Fruit fly (Drosophila melanogaster): Measurements from ENCODE around the gene Wwox.

The Wwox gene

dm6 chr2L:8042645-8043281, 38.7 kb upstream of the Wwox start, which contains the start of gene RpL36A:
Gene RpL36A (minus strand): TSS chr2L:8042909.
- TF ChIP-seq foxo (GFP tag; optimal IDR thresholded peaks at IDR 0.05) (peak in 1 of 2 experiments; percentile 45), CG9705 (GFP tag; optimal IDR thresholded peaks at IDR 0.05) (peak; percentile 25), HLH106 (tag; optimal IDR thresholded peaks at IDR 0.05) (peak; percentile 17), jim (GFP tag; optimal IDR thresholded peaks at IDR 0.05) (no peak), pan (optimal IDR thresholded peaks at IDR 0.05) (no peak), h (GFP tag; optimal IDR thresholded peaks at IDR 0.05) (peak; percentile 50), psq (GFP tag; optimal IDR thresholded peaks at IDR 0.05) (peak; percentile 1), OdsH (GFP tag; optimal IDR thresholded peaks at IDR 0.05) (peak; percentile 35), sv (GFP tag; optimal IDR thresholded peaks at IDR 0.05) (peak; percentile 16), Rel (GFP tag; optimal IDR thresholded peaks at IDR 0.05) (no peak), Rel (tag; optimal IDR thresholded peaks at IDR 0.05) (peak; percentile 50), Sp1 (GFP tag; optimal IDR thresholded peaks at IDR 0.05) (peak; percentile 67), usp (GFP tag; optimal IDR thresholded peaks at IDR 0.05) (no peak), Dfd (GFP tag; optimal IDR thresholded peaks at IDR 0.05) (no peak), rgr (GFP tag; optimal IDR thresholded peaks at IDR 0.05) (no peak)

- TF ChIP-seq Myc (optimal IDR thresholded peaks at IDR 0.05) (peak; percentile 56), Sp1 (GFP tag; optimal IDR thresholded peaks at IDR 0.05) (no peak)
Observed at dm6 chr2L:8040872-8041271, 36.8 kb upstream of the Wwox start, which contains the start of gene CCDC53. Gene CCDC53 (plus strand): TSS chr2L:8041106.

- TF ChIP-seq CG32264 (GFP tag; optimal IDR thresholded peaks at IDR 0.05) (no peak), Sp1 (GFP tag; optimal IDR thresholded peaks at IDR 0.05) (no peak), Hr78 (GFP tag; optimal IDR thresholded peaks at IDR 0.05) (no peak), usp (GFP tag; optimal IDR thresholded peaks at IDR 0.05) (no peak), fru (GFP tag; optimal IDR thresholded peaks at IDR 0.05) (no peak), OdsH (GFP tag; optimal IDR thresholded peaks at IDR 0.05) (no peak), tai (GFP tag; optimal IDR thresholded peaks at IDR 0.05) (no peak), woc (GFP tag; optimal IDR thresholded peaks at IDR 0.05) (no peak), Jra (GFP tag; optimal IDR thresholded peaks at IDR 0.05) (no peak), sage (GFP tag; optimal IDR thresholded peaks at IDR 0.05) (no peak), brk (GFP tag; optimal IDR thresholded peaks at IDR 0.05) (no peak), GATAd (GFP tag; optimal IDR thresholded peaks at IDR 0.05) (no peak), dl (GFP tag; optimal IDR thresholded peaks at IDR 0.05; ENCODE audit: insufficient read depth in 1 of 2, partially characterized antibody in 2 of 2) (no peak), ey (GFP tag; optimal IDR thresholded peaks at IDR 0.05) (no peak), N (GFP tag; optimal IDR thresholded peaks at IDR 0.05) (no peak), Hnf4 (GFP tag; optimal IDR thresholded peaks at IDR 0.05) (no peak)
Observed at dm6 chr2L:8039688-8040087, 35.6 kb upstream of the Wwox start, which contains the start of gene CG7367. Gene CG7367 (minus strand): TSS chr2L:8039788.

- TF ChIP-seq usp (GFP tag; optimal IDR thresholded peaks at IDR 0.05) (no peak), Hr78 (GFP tag; optimal IDR thresholded peaks at IDR 0.05) (no peak), ey (GFP tag; optimal IDR thresholded peaks at IDR 0.05) (peak; percentile 39), jim (GFP tag; optimal IDR thresholded peaks at IDR 0.05) (no peak), Myc (optimal IDR thresholded peaks at IDR 0.05) (no peak), h (GFP tag; optimal IDR thresholded peaks at IDR 0.05) (peak; percentile 31), sv (GFP tag; optimal IDR thresholded peaks at IDR 0.05) (no peak), N (GFP tag; optimal IDR thresholded peaks at IDR 0.05) (no peak), dl (GFP tag; optimal IDR thresholded peaks at IDR 0.05; ENCODE audit: insufficient read depth in 1 of 2, partially characterized antibody in 2 of 2) (no peak), Jra (GFP tag; optimal IDR thresholded peaks at IDR 0.05) (no peak), woc (GFP tag; optimal IDR thresholded peaks at IDR 0.05) (no peak), fru (GFP tag; optimal IDR thresholded peaks at IDR 0.05) (peak; percentile 43), Abd-B (GFP tag; optimal IDR thresholded peaks at IDR 0.05) (no peak), GATAd (GFP tag; optimal IDR thresholded peaks at IDR 0.05) (no peak), sage (GFP tag; optimal IDR thresholded peaks at IDR 0.05) (no peak), Vsx2 (GFP tag; optimal IDR thresholded peaks at IDR 0.05; ENCODE audit: partially characterized antibody) (no peak), OdsH (GFP tag; optimal IDR thresholded peaks at IDR 0.05) (no peak), Hnf4 (GFP tag; optimal IDR thresholded peaks at IDR 0.05) (peak; percentile 31), Mio (GFP tag; optimal IDR thresholded peaks at IDR 0.05) (no peak), Sp1 (GFP tag; optimal IDR thresholded peaks at IDR 0.05) (no peak), CG32264 (GFP tag; optimal IDR thresholded peaks at IDR 0.05) (no peak), br (GFP tag; optimal IDR thresholded peaks at IDR 0.05) (peak; percentile 18), pan (optimal IDR thresholded peaks at IDR 0.05) (no peak), Dif (GFP tag; optimal IDR thresholded peaks at IDR 0.05; ENCODE audit: partially characterized antibody) (no peak), CG9705 (GFP tag; optimal IDR thresholded peaks at IDR 0.05) (no peak), dsf (GFP tag; optimal IDR thresholded peaks at IDR 0.05; ENCODE audit: borderline replicate concordance) (no peak), psq (GFP tag; optimal IDR thresholded peaks at IDR 0.05) (peak; percentile 16), dmrt93B (GFP tag; optimal IDR thresholded peaks at IDR 0.05) (no peak), brk (GFP tag; optimal IDR thresholded peaks at IDR 0.05) (no peak), Dfd (GFP tag; optimal IDR thresholded peaks at IDR 0.05) (no peak), lola (GFP tag; optimal IDR thresholded peaks at IDR 0.05) (no peak), CrebA (GFP tag; optimal IDR thresholded peaks at IDR 0.05; ENCODE audit: borderline replicate concordance) (no peak), foxo (GFP tag; optimal IDR thresholded peaks at IDR 0.05) (peak in 1 of 2 experiments; percentile 41), Hr83 (GFP tag; optimal IDR thresholded peaks at IDR 0.05; ENCODE audit: poor library complexity, severe bottlenecking) (no peak), tai (GFP tag; optimal IDR thresholded peaks at IDR 0.05) (no peak), HLH106 (tag; optimal IDR thresholded peaks at IDR 0.05) (no peak), rgr (GFP tag; optimal IDR thresholded peaks at IDR 0.05) (peak; percentile 47), Rel (GFP tag; optimal IDR thresholded peaks at IDR 0.05) (no peak), Rel (tag; optimal IDR thresholded peaks at IDR 0.05) (no peak)
Observed at dm6 chr2L:8034734-8035133, 30.6 kb upstream of the Wwox start.
